Fruit fly (Drosophila melanogaster) Kc167 (cell line): Measurements from ENCODE around the gene CG11504.

ENCODE experiments used
- h ChIP-seq: fragments of >200 bp; optimal IDR thresholded peaks from 3 replicates; lab custom pipeline; 2018; ENCODE audit warnings: missing external identifiers
- insv ChIP-seq: fragments of >200 bp; optimal IDR thresholded peaks from 3 replicates; lab custom pipeline; 2018; ENCODE audit warnings: missing external identifiers
- psq ChIP-seq: fragments of >200 bp; optimal IDR thresholded peaks from 2 replicates; lab custom pipeline; 2017; ENCODE audit warnings: missing external identifiers
- ttk ChIP-seq: sonication (Bioruptor generic); optimal IDR thresholded peaks from 2 replicates; lab custom pipeline; 2017; ENCODE audit warnings: missing external identifiers

DNA sequence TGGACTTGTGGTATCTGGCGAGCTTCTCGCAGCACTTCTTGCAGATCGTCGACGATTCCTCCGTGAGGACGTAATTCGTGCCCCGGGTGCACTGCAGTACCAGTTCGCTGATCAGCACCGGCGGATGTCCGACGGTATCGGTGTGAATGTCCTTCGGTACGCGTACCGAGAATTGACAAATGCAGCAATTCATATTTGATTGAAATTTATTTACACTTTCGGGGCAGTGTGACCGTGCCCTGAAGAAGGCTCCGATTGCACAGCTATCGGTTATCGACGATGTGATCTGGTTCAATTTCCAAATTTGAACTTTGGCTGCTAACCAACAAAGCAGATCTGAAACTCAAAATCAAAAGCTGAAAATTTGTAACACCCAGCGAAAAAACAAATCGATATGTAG lies 38.9 kb downstream of the CG11504 start, which contains the start of gene ZIPIC:
- no peak for TF ChIP-seq insv (lab: Kevin White, UChicago)
- TF ChIP-seq psq = no peak
- TF ChIP-seq ttk = no peak
- no peak for TF ChIP-seq h (lab: Kevin White, UChicago)
